Worm (Caenorhabditis elegans): ENCODE results near the gene col-162.

The col-162 gene

ce11 chrV:13394968-13395367 is 46.8 kb upstream of the col-162 start:
- TF ChIP-seq ceh-48 (tag; optimal IDR thresholded peaks at IDR 0.05) (no peak), hlh-15 (tag; optimal IDR thresholded peaks at IDR 0.05) (no peak), lim-6 (tag; optimal IDR thresholded peaks at IDR 0.05) (no peak), unc-42 (tag; optimal IDR thresholded peaks at IDR 0.05) (peak; percentile 18), sox-2 (GFP tag; IDR thresholded peaks at IDR 0.05) (no peak), hlh-30 (tag; optimal IDR thresholded peaks at IDR 0.05; ENCODE audit: insufficient read depth) (no peak), ets-4 (tag; optimal IDR thresholded peaks at IDR 0.05) (no peak), Y22D7AL.16 (tag; optimal IDR thresholded peaks at IDR 0.05) (no peak), nfya-1 (tag; optimal IDR thresholded peaks at IDR 0.05) (no peak), unc-3 (GFP tag; conservative IDR thresholded peaks at IDR 0.05) (no peak), unc-3 (tag; optimal IDR thresholded peaks at IDR 0.05) (no peak), sdc-2 (tag; optimal IDR thresholded peaks at IDR 0.05) (no peak), unc-55 (GFP tag; optimal IDR thresholded peaks at IDR 0.05) (peak; percentile 76), dve-1 (tag; optimal IDR thresholded peaks at IDR 0.05) (no peak), ref-2 (tag; optimal IDR thresholded peaks at IDR 0.05) (no peak)

DNA sequence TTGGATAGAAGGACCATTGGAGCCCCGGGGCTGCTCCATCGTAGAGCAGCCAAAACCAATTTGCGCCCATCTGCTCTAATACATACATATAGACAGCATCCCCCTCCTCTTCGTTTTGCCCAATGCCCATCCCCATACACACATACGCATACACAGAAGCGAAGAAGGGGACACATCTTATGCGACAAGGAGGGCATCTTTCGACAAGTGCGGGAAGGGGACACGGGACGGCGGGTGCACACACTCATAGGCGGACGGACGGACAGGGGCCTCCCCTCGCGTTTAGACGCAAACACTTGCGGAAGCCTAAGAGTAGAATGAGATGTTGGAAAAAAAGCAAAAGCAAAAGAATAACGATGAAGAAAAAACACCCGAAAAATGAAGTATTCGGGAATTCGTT is 45.3 kb upstream of the col-162 start:
- no peak for TF ChIP-seq dve-1 (tag; optimal IDR thresholded peaks at IDR 0.05)
- TF ChIP-seq ceh-9 (tag; optimal IDR thresholded peaks at IDR 0.05) = no peak
- no peak for TF ChIP-seq pat-9 (tag; optimal IDR thresholded peaks at IDR 0.05)
- no peak for TF ChIP-seq hlh-13 (GFP tag; optimal IDR thresholded peaks at IDR 0.05)
- TF ChIP-seq ets-4 (tag; optimal IDR thresholded peaks at IDR 0.05) = no peak
- TF ChIP-seq pqm-1 (tag; optimal IDR thresholded peaks at IDR 0.05) = no peak
- no peak for TF ChIP-seq zip-5 (tag; optimal IDR thresholded peaks at IDR 0.05)
- no peak for TF ChIP-seq pha-4 (tag; optimal IDR thresholded peaks at IDR 0.05)
- peak; percentile 64 for TF ChIP-seq ceh-14 (tag; optimal IDR thresholded peaks at IDR 0.05)
- peak; percentile 25 for TF ChIP-seq C38D4.7 (GFP tag; optimal IDR thresholded peaks at IDR 0.05)
- no peak for TF ChIP-seq ceh-45 (GFP tag; IDR thresholded peaks at IDR 0.05)
- no peak for TF ChIP-seq sox-2 (GFP tag; IDR thresholded peaks at IDR 0.05)
- peak; percentile 24 for TF ChIP-seq ceh-6 (GFP tag; optimal IDR thresholded peaks at IDR 0.05)
- peak; percentile 64 for TF ChIP-seq tbx-2 (tag; optimal IDR thresholded peaks at IDR 0.05)
- TF ChIP-seq ceh-34 (tag; optimal IDR thresholded peaks at IDR 0.05) = peak; percentile 72
- TF ChIP-seq eyg-1 (tag; optimal IDR thresholded peaks at IDR 0.05) = peak; percentile 13
- peak; percentile 7 for TF ChIP-seq elt-2 (tag; optimal IDR thresholded peaks at IDR 0.05)
- peak; percentile 42 for TF ChIP-seq nfya-1 (tag; optimal IDR thresholded peaks at IDR 0.05)
- no peak for TF ChIP-seq lin-11 (tag; optimal IDR thresholded peaks at IDR 0.05)
- TF ChIP-seq pag-3 (tag; optimal IDR thresholded peaks at IDR 0.05; ENCODE audit: borderline replicate concordance) = no peak
- TF ChIP-seq ahr-1 (tag; optimal IDR thresholded peaks at IDR 0.05) = peak; percentile 17
- peak; percentile 2 for TF ChIP-seq madf-2 (tag; optimal IDR thresholded peaks at IDR 0.05)
- TF ChIP-seq odd-2 (tag; optimal IDR thresholded peaks at IDR 0.05) = no peak
- TF ChIP-seq ceh-22 (tag; optimal IDR thresholded peaks at IDR 0.05) = no peak
- no peak for TF ChIP-seq ama-1 (optimal IDR thresholded peaks at IDR 0.05)
- TF ChIP-seq F13H6.1 (tag; optimal IDR thresholded peaks at IDR 0.05) = no peak
- TF ChIP-seq gmeb-2 (tag; optimal IDR thresholded peaks at IDR 0.05) = no peak
- peak; percentile 43 for TF ChIP-seq hlh-15 (tag; optimal IDR thresholded peaks at IDR 0.05)
- peak; percentile 66 for TF ChIP-seq unc-42 (tag; optimal IDR thresholded peaks at IDR 0.05)
- TF ChIP-seq nhr-232 (tag; optimal IDR thresholded peaks at IDR 0.05) = no peak
- TF ChIP-seq unc-55 (GFP tag; optimal IDR thresholded peaks at IDR 0.05) = peak; percentile 62
- TF ChIP-seq mec-3 (tag; optimal IDR thresholded peaks at IDR 0.05; ENCODE audit: borderline replicate concordance) = no peak
- peak; percentile 62 for TF ChIP-seq dmd-4 (tag; optimal IDR thresholded peaks at IDR 0.05; ENCODE audit: borderline replicate concordance)
- peak; percentile 19 for TF ChIP-seq ceh-2 (tag; optimal IDR thresholded peaks at IDR 0.05)
- TF ChIP-seq hlh-30 (tag; optimal IDR thresholded peaks at IDR 0.05; ENCODE audit: insufficient read depth) = peak; percentile 31
- no peak for TF ChIP-seq ceh-30 (tag; optimal IDR thresholded peaks at IDR 0.05)
- TF ChIP-seq ttx-3 (tag; optimal IDR thresholded peaks at IDR 0.05) = no peak
- peak; percentile 51 for TF ChIP-seq T23F11.4 (GFP tag; optimal IDR thresholded peaks at IDR 0.05)
- no peak for TF ChIP-seq ceh-48 (tag; optimal IDR thresholded peaks at IDR 0.05)
- TF ChIP-seq che-1 (tag; optimal IDR thresholded peaks at IDR 0.05) = peak; percentile 46
- TF ChIP-seq C08G9.2 (tag; optimal IDR thresholded peaks at IDR 0.05) = peak; percentile 23
- peak; percentile 5 for TF ChIP-seq fax-1 (tag; optimal IDR thresholded peaks at IDR 0.05)
- no peak for TF ChIP-seq K09A11.1 (tag; optimal IDR thresholded peaks at IDR 0.05; ENCODE audit: insufficient read depth)
- no peak for TF ChIP-seq unc-3 (GFP tag; conservative IDR thresholded peaks at IDR 0.05)
- no peak for TF ChIP-seq unc-3 (tag; optimal IDR thresholded peaks at IDR 0.05)
- TF ChIP-seq hlh-6 (tag; optimal IDR thresholded peaks at IDR 0.05) = peak; percentile 60
